Fruit fly (Drosophila melanogaster) whole organism, embryonic: ENCODE data around the gene CG4570.

ENCODE experiments used
- BEAF-32 ChIP-seq: fragments of 200-800 bp; sonication (Bioruptor generic); optimal IDR thresholded peaks from 3 replicates; lab custom pipeline; 2017; ENCODE audit warnings: missing biosample characterization, missing genetic modification characterization, mild to moderate bottlenecking, moderate library complexity, missing genetic modification reagents
- Bgb ChIP-seq: fragments of 200-800 bp; sonication (Bioruptor generic); IDR thresholded peaks from 2 replicates; pipeline ENCODE4 v1.3.6; 2022; ENCODE audit warnings: missing biosample characterization, missing genetic modification characterization; ENCODE audit not compliant: partially characterized antibody
- CG14441 ChIP-seq: fragments of 200-800 bp; sonication (Bioruptor generic); IDR thresholded peaks from 2 replicates; pipeline ENCODE4 v1.3.6; 2022; ENCODE audit warnings: missing biosample characterization, missing genetic modification characterization
- CG15514 ChIP-seq: fragments of 200-800 bp; sonication (Bioruptor generic); optimal IDR thresholded peaks from 3 replicates; lab custom pipeline; 2017; ENCODE audit warnings: missing biosample characterization, missing genetic modification characterization, mild to moderate bottlenecking, moderate library complexity, missing genetic modification reagents
- CG2199 ChIP-seq: fragments of 200-800 bp; sonication (Bioruptor generic); IDR thresholded peaks from 3 replicates; pipeline ENCODE4 v1.3.6; 2022; ENCODE audit warnings: missing biosample characterization, missing genetic modification characterization
- CG3163 ChIP-seq: fragments of 200-800 bp; sonication (Bioruptor generic); optimal IDR thresholded peaks from 3 replicates; lab custom pipeline; 2016; ENCODE audit warnings: missing biosample characterization, missing genetic modification characterization
- CG34224 ChIP-seq: fragments of 200-800 bp; sonication (Bioruptor generic); IDR thresholded peaks from 3 replicates; pipeline ENCODE4 v1.3.6; 2022; ENCODE audit warnings: missing biosample characterization, missing genetic modification characterization; ENCODE audit not compliant: partially characterized antibody
- CG34422 ChIP-seq: fragments of 200-800 bp; sonication (Bioruptor generic); IDR thresholded peaks from 3 replicates; pipeline ENCODE4 v1.3.6; 2022; ENCODE audit warnings: missing biosample characterization, missing genetic modification characterization
- CG3995 ChIP-seq: fragments of 200-800 bp; sonication (Bioruptor generic); optimal IDR thresholded peaks from 3 replicates; lab custom pipeline; 2016; ENCODE audit warnings: missing biosample characterization, missing genetic modification characterization
- CG6791 ChIP-seq: fragments of 200-800 bp; sonication (Bioruptor generic); IDR thresholded peaks from 3 replicates; pipeline ENCODE4 v1.3.6; 2022; ENCODE audit warnings: missing biosample characterization, missing genetic modification characterization; ENCODE audit not compliant: partially characterized antibody
- CG9797 ChIP-seq: fragments of 200-800 bp; sonication (Bioruptor generic); optimal IDR thresholded peaks from 3 replicates; lab custom pipeline; 2018; ENCODE audit warnings: missing biosample characterization, mild to moderate bottlenecking, missing genetic modification characterization
- Dll ChIP-seq: fragments of 200-800 bp; sonication (Bioruptor generic); IDR thresholded peaks from 4 replicates; pipeline ENCODE4 v1.3.6; 2022; ENCODE audit warnings: missing biosample characterization, missing genetic modification characterization; ENCODE audit not compliant: partially characterized antibody
- E2f2 ChIP-seq: fragments of 200-800 bp; sonication (Bioruptor generic); IDR thresholded peaks from 2 replicates; pipeline ENCODE4 v1.3.6; 2022; ENCODE audit warnings: missing biosample characterization, missing genetic modification characterization
- Fer1 ChIP-seq: fragments of 200-800 bp; sonication (Bioruptor generic); optimal IDR thresholded peaks from 2 replicates; lab custom pipeline; 2017; ENCODE audit warnings: missing biosample characterization, mild to moderate bottlenecking, missing genetic modification characterization
- HLH4C ChIP-seq: fragments of 200-800 bp; sonication (Bioruptor generic); IDR thresholded peaks from 3 replicates; pipeline ENCODE4 v1.3.6; 2022; ENCODE audit warnings: missing biosample characterization, missing genetic modification characterization; ENCODE audit not compliant: partially characterized antibody
- Hand ChIP-seq: fragments of 200-800 bp; sonication (Bioruptor generic); optimal IDR thresholded peaks from 2 replicates; lab custom pipeline; 2017; ENCODE audit warnings: mild to moderate bottlenecking, missing biosample characterization, missing genetic modification reagents, missing genetic modification characterization
- Hr3 ChIP-seq: fragments of 200-800 bp; sonication (Bioruptor generic); optimal IDR thresholded peaks from 3 replicates; lab custom pipeline; 2016; ENCODE audit warnings: missing biosample characterization, missing genetic modification characterization
- Hr51 ChIP-seq, 2 experiments: fragments of 200-800 bp; sonication (Bioruptor generic); optimal IDR thresholded peaks; 2 replicates in 1 of 2; 3 replicates in 1 of 2; lab custom pipeline; 2016 to 2018; ENCODE audit warnings: missing biosample characterization in 2 of 2, missing genetic modification characterization in 2 of 2, mild to moderate bottlenecking in 1 of 2, moderate library complexity in 1 of 2
- MESR4 ChIP-seq: fragments of 200-800 bp; sonication (Bioruptor generic); optimal IDR thresholded peaks from 2 replicates; lab custom pipeline; 2018; ENCODE audit warnings: missing biosample characterization, mild to moderate bottlenecking, missing genetic modification characterization, moderate library complexity
- Med ChIP-seq: fragments of 200-800 bp; sonication (Bioruptor generic); peaks from one replicate; lab custom pipeline; 2016; ENCODE audit warnings: missing biosample characterization, missing genetic modification characterization, mild to moderate bottlenecking, inconsistent platforms, moderate library complexity
- Opbp ChIP-seq: fragments of 200-800 bp; sonication (Bioruptor generic); IDR thresholded peaks from 3 replicates; pipeline ENCODE4 v1.3.6; 2022; ENCODE audit warnings: missing biosample characterization, missing genetic modification characterization; ENCODE audit not compliant: partially characterized antibody
- Pdp1 ChIP-seq, 2 experiments: fragments of 200-800 bp; sonication (Bioruptor generic); optimal IDR thresholded peaks; 3 replicates each; lab custom pipeline; 2016; ENCODE audit warnings: missing biosample characterization in 2 of 2, missing genetic modification characterization in 2 of 2, mild to moderate bottlenecking in 1 of 2, moderate library complexity in 1 of 2
- Sry-β ChIP-seq: fragments of 200-800 bp; sonication (Bioruptor generic); optimal IDR thresholded peaks from 2 replicates; lab custom pipeline; 2018; ENCODE audit warnings: missing biosample characterization, mild to moderate bottlenecking, missing genetic modification characterization, moderate library complexity
- Sry-δ ChIP-seq: fragments of 200-800 bp; sonication (Bioruptor generic); optimal IDR thresholded peaks from 2 replicates; lab custom pipeline; 2016; ENCODE audit warnings: missing biosample characterization, missing genetic modification characterization
- Trl ChIP-seq, 3 experiments: fragments of >200 bp in 2 of 3; fragments of 200-800 bp in 1 of 3; sonication (Bioruptor generic) in 1 of 3; optimal IDR thresholded peaks; 2 replicates in 1 of 3; 3 replicates in 2 of 3; lab custom pipeline; 2016 to 2017; ENCODE audit warnings: missing biosample characterization in 1 of 3, missing genetic modification characterization in 1 of 3
- amos ChIP-seq: fragments of 200-800 bp; sonication (Bioruptor generic); IDR thresholded peaks from 2 replicates; pipeline ENCODE4 v1.3.6; 2022; ENCODE audit warnings: missing biosample characterization, missing genetic modification characterization; ENCODE audit not compliant: partially characterized antibody
- ato ChIP-seq: fragments of 200-800 bp; sonication (Bioruptor generic); IDR thresholded peaks from 2 replicates; pipeline ENCODE4 v1.3.6; 2022; ENCODE audit warnings: missing biosample characterization, missing genetic modification characterization; ENCODE audit not compliant: partially characterized antibody
- bbx ChIP-seq: fragments of 200-800 bp; sonication (Bioruptor generic); IDR thresholded peaks from 2 replicates; pipeline ENCODE4 v1.3.6; 2022; ENCODE audit warnings: missing biosample characterization, missing genetic modification characterization; ENCODE audit not compliant: partially characterized antibody
- bsh ChIP-seq, 2 experiments: fragments of 200-800 bp; sonication (Bioruptor generic); optimal IDR thresholded peaks; 2 replicates each; lab custom pipeline; 2017 to 2018; ENCODE audit warnings: mild to moderate bottlenecking in 2 of 2, missing biosample characterization in 2 of 2, missing genetic modification characterization in 2 of 2, moderate library complexity in 1 of 2
- cg ChIP-seq: fragments of 200-800 bp; sonication (Bioruptor generic); optimal IDR thresholded peaks from 3 replicates; lab custom pipeline; 2019; ENCODE audit warnings: missing biosample characterization, mild to moderate bottlenecking, missing genetic modification characterization, moderate library complexity
- crp ChIP-seq, 2 experiments: fragments of 200-800 bp; sonication (Bioruptor generic); optimal IDR thresholded peaks; 2 replicates in 1 of 2; 3 replicates in 1 of 2; lab custom pipeline; 2017; ENCODE audit warnings: missing biosample characterization in 2 of 2, missing genetic modification characterization in 2 of 2, mild to moderate bottlenecking in 1 of 2, moderate library complexity in 1 of 2
- dmrt11E ChIP-seq: fragments of 200-800 bp; sonication (Bioruptor generic); optimal IDR thresholded peaks from 3 replicates; lab custom pipeline; 2018; ENCODE audit warnings: missing biosample characterization, mild to moderate bottlenecking, missing genetic modification characterization, moderate library complexity
- gfzf ChIP-seq: fragments of 200-800 bp; sonication (Bioruptor generic); optimal IDR thresholded peaks from 2 replicates; lab custom pipeline; 2016; ENCODE audit warnings: missing biosample characterization, mild to moderate bottlenecking, missing genetic modification characterization, moderate library complexity
- hbn ChIP-seq: fragments of 200-800 bp; sonication (Bioruptor generic); IDR thresholded peaks from 2 replicates; pipeline ENCODE4 v1.3.6; 2022; ENCODE audit warnings: missing biosample characterization, missing genetic modification characterization; ENCODE audit not compliant: partially characterized antibody
- klu ChIP-seq: fragments of 200-800 bp; sonication (Bioruptor generic); IDR thresholded peaks from 2 replicates; pipeline ENCODE4 v1.3.6; 2022; ENCODE audit warnings: missing biosample characterization, missing genetic modification characterization
- knrl ChIP-seq: fragments of 200-800 bp; sonication (Bioruptor generic); IDR thresholded peaks from 3 replicates; pipeline ENCODE4 v1.3.6; 2022; ENCODE audit warnings: missing biosample characterization, missing genetic modification characterization; ENCODE audit not compliant: partially characterized antibody
- mirr ChIP-seq: fragments of 200-800 bp; sonication (Bioruptor generic); optimal IDR thresholded peaks from 3 replicates; lab custom pipeline; 2018; ENCODE audit warnings: missing biosample characterization, mild to moderate bottlenecking, missing genetic modification characterization
- otp ChIP-seq: fragments of 200-800 bp; sonication (Bioruptor generic); IDR thresholded peaks from 3 replicates; pipeline ENCODE4, ENCODE4 v1.3.6; 2022; ENCODE audit warnings: missing biosample characterization, missing genetic modification characterization
- sna ChIP-seq: fragments of 200-800 bp; sonication (Bioruptor generic); IDR thresholded peaks from 2 replicates; pipeline ENCODE4 v1.3.6; 2022; ENCODE audit warnings: missing biosample characterization, missing genetic modification characterization; ENCODE audit not compliant: partially characterized antibody
- trem ChIP-seq: fragments of 200-800 bp; optimal IDR thresholded peaks from 3 replicates; lab custom pipeline; 2019; ENCODE audit warnings: missing biosample characterization, mild to moderate bottlenecking, missing genetic modification characterization, moderate library complexity
- zfh2 ChIP-seq: fragments of 200-800 bp; sonication (Bioruptor generic); optimal IDR thresholded peaks from 2 replicates; lab custom pipeline; 2016; ENCODE audit warnings: missing biosample characterization, missing genetic modification characterization

The CG4570 gene

dm6 chr3R:10884678-10885421 lies 28.2 kb downstream of the CG4570 start, which contains the start of gene CG14696 (continued):
- TF ChIP-seq sna (GFP tag; lab: Robert Waterston, UW) (no peak), klu (GFP tag; lab: Robert Waterston, UW) (no peak)

- peak; percentile 28 for TF ChIP-seq MESR4 (GFP tag; lab: Kevin White, UChicago)
- TF ChIP-seq amos (GFP tag; lab: Robert Waterston, UW): peak; percentile 42; the same call in 1 of the 2 replicates
- peak; percentile 48; the same call in 1 of the 3 replicates for TF ChIP-seq HLH4C (GFP tag; lab: Robert Waterston, UW)
- TF ChIP-seq ato (GFP tag; lab: Robert Waterston, UW): peak; percentile 31; the same call in 1 of the 2 replicates
- TF ChIP-seq CG14441 (GFP tag; lab: Robert Waterston, UW): 0 out of 2 replicates have a peak, but pooled peaks have one; percentile 16
- TF ChIP-seq Trl (optimal IDR thresholded peaks at IDR 0.05; lab: Kevin White, UChicago): peak; percentile 53 to 61
- peak; percentile 19 for TF ChIP-seq Trl (GFP tag; optimal IDR thresholded peaks at IDR 0.05; lab: Kevin White, UChicago)
- TF ChIP-seq Bgb (GFP tag; lab: Robert Waterston, UW): peak; percentile 30; the same call in 1 of the 2 replicates
- TF ChIP-seq BEAF-32: peak; percentile 61
- TF ChIP-seq Opbp: no peak; the same call in 2 of the 3 replicates
- peak; percentile 60; the same call in 1 of the 2 replicates for TF ChIP-seq hbn (GFP tag; lab: Robert Waterston, UW)
- peak; percentile 44 for TF ChIP-seq CG15514 (GFP tag; lab: Kevin White, UChicago)
- 0 out of 3 replicates have a peak, but pooled peaks have one; percentile 16 for TF ChIP-seq CG2199 (GFP tag; lab: Robert Waterston, UW)
- peak; percentile 51; the same call in 1 of the 2 replicates for TF ChIP-seq sna (GFP tag; lab: Robert Waterston, UW)
- TF ChIP-seq CG3163 (GFP tag; lab: Kevin White, UChicago): peak; percentile 57
- peak; percentile 81 for TF ChIP-seq E2f2 (GFP tag; lab: Robert Waterston, UW)
- TF ChIP-seq Hr3: no peak
- TF ChIP-seq knrl (GFP tag; lab: Robert Waterston, UW): peak; percentile 26; the same call in 1 of the 3 replicates
- TF ChIP-seq zfh2 (GFP tag; lab: Kevin White, UChicago): no peak
- peak; percentile 63 to 95 for TF ChIP-seq crp (GFP tag; optimal IDR thresholded peaks at IDR 0.05; lab: Kevin White, UChicago)
- TF ChIP-seq Fer1 (GFP tag; lab: Kevin White, UChicago): peak; percentile 10
- peak; percentile 59; the same call in 1 of the 3 replicates for TF ChIP-seq CG34422 (GFP tag; lab: Robert Waterston, UW)
- TF ChIP-seq bsh (GFP tag; optimal IDR thresholded peaks at IDR 0.05; lab: Kevin White, UChicago): peak in 1 of 2 experiments; percentile 7
- TF ChIP-seq CG9797 (GFP tag; lab: Kevin White, UChicago): peak; percentile 38
- TF ChIP-seq bbx: peak; percentile 67
- peak; percentile 66; the same call in 2 of the 3 replicates for TF ChIP-seq CG6791
- peak; percentile 36 for TF ChIP-seq Med (GFP tag; lab: Kevin White, UChicago)
- TF ChIP-seq cg: peak; percentile 23
- peak in 1 of 2 experiments; percentile 63 for TF ChIP-seq Pdp1 (GFP tag; optimal IDR thresholded peaks at IDR 0.05; lab: Kevin White, UChicago)
- no peak for TF ChIP-seq CG3995 (GFP tag; lab: Kevin White, UChicago)
- TF ChIP-seq Sry-β (GFP tag; lab: Kevin White, UChicago): peak; percentile 29
- TF ChIP-seq mirr (GFP tag; lab: Kevin White, UChicago): no peak
- TF ChIP-seq gfzf (GFP tag; lab: Kevin White, UChicago): peak; percentile 36
- TF ChIP-seq Hr51 (GFP tag; optimal IDR thresholded peaks at IDR 0.05; lab: Kevin White, UChicago): no peak
- TF ChIP-seq CG34224 (GFP tag; lab: Robert Waterston, UW): peak; percentile 62; the same call in 1 of the 3 replicates
- TF ChIP-seq trem (tag; lab: Kevin White, UChicago): peak; percentile 64
- no peak for TF ChIP-seq Hand
- no peak for TF ChIP-seq otp
- TF ChIP-seq Dll (GFP tag; lab: Robert Waterston, UW): peak; percentile 68; the same call in 3 of the 4 replicates
- TF ChIP-seq dmrt11E (tag; lab: Kevin White, UChicago): no peak
- peak; percentile 16 for TF ChIP-seq Sry-δ (GFP tag; lab: Kevin White, UChicago)
These were observed 28.9 kb downstream of the CG4570 start, which contains the start of gene Leash for dm6 chr3R:10885422-10886081. TSS of gene Leash (plus strand) at chr3R:10885540.
